Fruit fly (Drosophila melanogaster) whole organism, embryonic: Measurements from ENCODE around the gene CG1801.
A peak's percentile ranks its signal among the peaks of the same experiment; 100 is the strongest.

Experiments used
- Atf-2 ChIP-seq: fragments of 200-800 bp; sonication (Bioruptor generic); optimal IDR thresholded peaks from 2 replicates; lab custom pipeline; 2016; ENCODE audit warnings: missing biosample characterization, missing genetic modification characterization
- CG10274 ChIP-seq: fragments of 200-800 bp; sonication (Bioruptor generic); optimal IDR thresholded peaks from 3 replicates; lab custom pipeline; 2017; ENCODE audit warnings: missing biosample characterization, mild to moderate bottlenecking, missing genetic modification characterization
- CG11695 ChIP-seq: fragments of 200-800 bp; sonication (Bioruptor generic); IDR thresholded peaks from 3 replicates; pipeline ENCODE4 v1.3.6; 2022; ENCODE audit warnings: missing biosample characterization, missing genetic modification characterization
- CG15696 ChIP-seq: fragments of 200-800 bp; sonication (Bioruptor generic); optimal IDR thresholded peaks from 2 replicates; lab custom pipeline; 2019; ENCODE audit warnings: missing biosample characterization, mild to moderate bottlenecking, missing genetic modification characterization, moderate library complexity
- CG4328 ChIP-seq: fragments of 200-800 bp; sonication (Bioruptor generic); optimal IDR thresholded peaks from 3 replicates; lab custom pipeline; 2017; ENCODE audit warnings: missing biosample characterization, missing genetic modification reagents, missing genetic modification characterization
- CG8478 ChIP-seq: fragments of >200 bp; optimal IDR thresholded peaks from 2 replicates; lab custom pipeline; 2018
- TFAM ChIP-seq: fragments of 200-800 bp; sonication (Bioruptor generic); optimal IDR thresholded peaks from 2 replicates; lab custom pipeline; 2017; ENCODE audit warnings: missing biosample characterization, missing genetic modification characterization, inconsistent platforms
- ftz-f1 ChIP-seq: fragments of 200-800 bp; sonication (Bioruptor generic); optimal IDR thresholded peaks from 2 replicates; lab custom pipeline; 2016; ENCODE audit warnings: missing biosample characterization, missing genetic modification characterization
- ind ChIP-seq: fragments of 200-800 bp; sonication (Bioruptor generic); optimal IDR thresholded peaks from 3 replicates; lab custom pipeline; 2016; ENCODE audit warnings: missing biosample characterization, missing genetic modification characterization
- jing ChIP-seq: fragments of 200-800 bp; sonication (Bioruptor generic); optimal IDR thresholded peaks from 2 replicates; lab custom pipeline; 2018; ENCODE audit warnings: missing biosample characterization, mild to moderate bottlenecking, missing genetic modification characterization
- kay ChIP-seq: fragments of 200-800 bp; sonication (Bioruptor generic); optimal IDR thresholded peaks from 2 replicates; lab custom pipeline; 2016; ENCODE audit warnings: missing biosample characterization, missing genetic modification characterization
- otp ChIP-seq: fragments of 200-800 bp; sonication (Bioruptor generic); IDR thresholded peaks from 3 replicates; pipeline ENCODE4, ENCODE4 v1.3.6; 2022; ENCODE audit warnings: missing biosample characterization, missing genetic modification characterization
- unpg ChIP-seq: fragments of 200-800 bp; sonication (Bioruptor generic); optimal IDR thresholded peaks from 3 replicates; lab custom pipeline; 2018; ENCODE audit warnings: missing biosample characterization, mild to moderate bottlenecking, missing genetic modification characterization, moderate library complexity
- yki ChIP-seq: fragments of >200 bp; optimal IDR thresholded peaks from 3 replicates; lab custom pipeline; 2018

DNA sequence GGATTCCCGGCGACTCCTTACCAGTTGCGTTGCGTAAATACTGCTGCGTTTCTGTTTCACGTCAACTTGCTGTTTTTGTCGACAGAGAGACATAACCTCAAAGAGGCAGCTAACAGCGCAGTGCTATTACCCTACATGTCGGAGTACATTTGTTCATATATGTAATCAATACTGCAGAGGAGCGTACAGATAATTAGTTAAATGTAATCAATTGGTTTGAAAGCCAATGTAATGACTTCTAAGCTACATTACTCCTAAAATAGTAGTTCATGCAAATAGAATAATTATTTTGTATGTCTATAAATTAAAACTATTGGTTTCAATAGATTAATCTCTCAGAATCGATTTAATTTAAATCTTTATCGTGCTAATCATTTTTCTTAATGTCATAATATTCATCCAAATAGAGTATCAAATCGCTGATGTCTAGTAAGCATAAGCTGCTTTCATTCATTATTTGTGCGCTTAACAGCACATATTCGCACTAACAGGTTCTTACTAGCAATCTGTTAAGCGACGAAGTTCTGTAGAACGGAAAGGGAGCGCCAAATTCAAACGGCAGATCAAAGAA is 2.0 kb upstream of the CG1801 start, which contains the start of the genes SLIRP1 and anox:
- TF ChIP-seq unpg (GFP tag; lab: Kevin White, UChicago): peak; percentile 89
- peak; percentile 68 for TF ChIP-seq CG15696 (tag; lab: Kevin White, UChicago)
- peak; percentile 76 for TF ChIP-seq kay (GFP tag; lab: Kevin White, UChicago)
- TF ChIP-seq yki: no peak
- TF ChIP-seq CG4328 (GFP tag; lab: Kevin White, UChicago): peak; percentile 60
- TF ChIP-seq TFAM (GFP tag; lab: Kevin White, UChicago): peak; percentile 31
- TF ChIP-seq CG11695: peak; percentile 89
- no peak for TF ChIP-seq jing (GFP tag; lab: Kevin White, UChicago)
- TF ChIP-seq CG10274 (GFP tag; lab: Kevin White, UChicago): peak; percentile 68
- no peak for TF ChIP-seq ftz-f1 (GFP tag; lab: Kevin White, UChicago)
- peak; percentile 83 for TF ChIP-seq Atf-2 (GFP tag; lab: Kevin White, UChicago)
- TF ChIP-seq otp: no peak
- TF ChIP-seq ind (GFP tag; lab: Kevin White, UChicago): peak; percentile 88
- no peak for TF ChIP-seq CG8478 (lab: Kevin White, UChicago)
